Worm (Caenorhabditis elegans): ENCODE measurements around the gene wht-8.
"Not testable (repeated sequence)": the region's sequence is repeated elsewhere in the genome, so short reads cannot be mapped to it uniquely, and the experiment has no call there.

The wht-8 gene

ce11 chrIII:11221583-11222191 lies 3.1 kb downstream of the wht-8 start:
- TF ChIP-seq ceh-36 (tag; optimal IDR thresholded peaks at IDR 0.05) (no peak), scrt-1 (GFP tag; IDR thresholded peaks at IDR 0.05) (no peak), ets-7 (tag; optimal IDR thresholded peaks at IDR 0.05) (no peak), ceh-13 (GFP tag; optimal IDR thresholded peaks at IDR 0.05) (no peak), F13C5.2 (tag; optimal IDR thresholded peaks at IDR 0.05) (no peak), sea-1 (GFP tag; conservative IDR thresholded peaks at IDR 0.05) (no peak), ama-1 (optimal IDR thresholded peaks at IDR 0.05) (no peak), tra-4 (tag; optimal IDR thresholded peaks at IDR 0.05) (no peak)

ce11 chrIII:11224006-11224405 lies 5.4 kb downstream of the wht-8 start, which contains the start of gene Y47D3A.13:
Gene Y47D3A.13 (minus strand): TSS chrIII:11224106.
- TF ChIP-seq flt-1 (GFP tag; IDR thresholded peaks at IDR 0.05); ama-1 (optimal IDR thresholded peaks at IDR 0.05); hmbx-1 (tag; optimal IDR thresholded peaks at IDR 0.05): not testable (repeated sequence)

ce11 chrIII:11227025-11227424 lies 8.4 kb downstream of the wht-8 start, which contains the start of gene tbx-37:
Gene tbx-37 (minus strand): TSS chrIII:11227125.
- no peak for TF ChIP-seq tbx-37 (GFP tag; conservative IDR thresholded peaks at IDR 0.05)
- no peak for TF ChIP-seq B0310.2 (tag; optimal IDR thresholded peaks at IDR 0.05)

- TF ChIP-seq scrt-1 (GFP tag; IDR thresholded peaks at IDR 0.05) (no peak), tra-4 (tag; optimal IDR thresholded peaks at IDR 0.05) (no peak), aly-1 (tag; optimal IDR thresholded peaks at IDR 0.05) (no peak), hmbx-1 (tag; optimal IDR thresholded peaks at IDR 0.05) (no peak), B0310.2 (tag; optimal IDR thresholded peaks at IDR 0.05) (no peak)
Observed at ce11 chrIII:11230581-11230980, 12.0 kb downstream of the wht-8 start.

- TF ChIP-seq pes-1 (GFP tag; IDR thresholded peaks at IDR 0.05) (no peak), tbx-37 (GFP tag; conservative IDR thresholded peaks at IDR 0.05) (no peak), hmg-4 (GFP tag; optimal IDR thresholded peaks at IDR 0.05) (no peak), B0310.2 (tag; optimal IDR thresholded peaks at IDR 0.05) (no peak), hnd-1 (tag; optimal IDR thresholded peaks at IDR 0.05) (no peak), sea-1 (GFP tag; conservative IDR thresholded peaks at IDR 0.05) (no peak), aly-1 (tag; optimal IDR thresholded peaks at IDR 0.05) (no peak), flt-1 (GFP tag; IDR thresholded peaks at IDR 0.05) (no peak), hmbx-1 (tag; optimal IDR thresholded peaks at IDR 0.05) (no peak), ceh-13 (GFP tag; optimal IDR thresholded peaks at IDR 0.05) (no peak), ceh-36 (tag; optimal IDR thresholded peaks at IDR 0.05) (no peak), tra-4 (tag; optimal IDR thresholded peaks at IDR 0.05) (no peak), scrt-1 (GFP tag; IDR thresholded peaks at IDR 0.05) (no peak), ama-1 (optimal IDR thresholded peaks at IDR 0.05) (no peak)
Observed at ce11 chrIII:11231408-11231807, 12.8 kb downstream of the wht-8 start.

- TF ChIP-seq ets-7 (tag; optimal IDR thresholded peaks at IDR 0.05) (no peak), B0310.2 (tag; optimal IDR thresholded peaks at IDR 0.05) (no peak), tbx-37 (GFP tag; conservative IDR thresholded peaks at IDR 0.05) (no peak), tra-4 (tag; optimal IDR thresholded peaks at IDR 0.05) (no peak), hmbx-1 (tag; optimal IDR thresholded peaks at IDR 0.05) (no peak), flt-1 (GFP tag; IDR thresholded peaks at IDR 0.05) (no peak), ama-1 (optimal IDR thresholded peaks at IDR 0.05) (no peak), tbx-11 (GFP tag; IDR thresholded peaks at IDR 0.05) (no peak), sea-1 (GFP tag; conservative IDR thresholded peaks at IDR 0.05) (no peak), ceh-36 (tag; optimal IDR thresholded peaks at IDR 0.05) (no peak), hmg-4 (GFP tag; optimal IDR thresholded peaks at IDR 0.05) (no peak)
Observed at ce11 chrIII:11231969-11232368, 13.4 kb downstream of the wht-8 start, which contains the start of gene elo-8. Gene elo-8 (minus strand): TSS chrIII:11232069.

- no peak for TF ChIP-seq scrt-1 (GFP tag; IDR thresholded peaks at IDR 0.05)
- TF ChIP-seq F13C5.2 (tag; optimal IDR thresholded peaks at IDR 0.05) = no peak
- TF ChIP-seq hmbx-1 (tag; optimal IDR thresholded peaks at IDR 0.05) = no peak
- TF ChIP-seq pes-1 (GFP tag; IDR thresholded peaks at IDR 0.05) = no peak
Observed at ce11 chrIII:11234742-11235141, 16.2 kb downstream of the wht-8 start, which contains the start of gene Y47D3A.34. Gene Y47D3A.34 (minus strand): TSS chrIII:11234861.

ce11 chrIII:11236788-11237187 lies 18.2 kb downstream of the wht-8 start, which contains the start of the genes Y47D3A.14 and aakb-2:
Gene Y47D3A.14 (minus strand): TSS chrIII:11236868.
Gene aakb-2 (plus strand): TSS chrIII:11237143.
- TF ChIP-seq hnd-1 (tag; optimal IDR thresholded peaks at IDR 0.05) = peak; percentile 23
- no peak for TF ChIP-seq ama-1 (optimal IDR thresholded peaks at IDR 0.05)
- no peak for TF ChIP-seq tbx-37 (GFP tag; conservative IDR thresholded peaks at IDR 0.05)
- peak; percentile 2 for TF ChIP-seq ceh-13 (GFP tag; optimal IDR thresholded peaks at IDR 0.05)
- no peak for TF ChIP-seq hmbx-1 (tag; optimal IDR thresholded peaks at IDR 0.05)
- TF ChIP-seq pes-1 (GFP tag; IDR thresholded peaks at IDR 0.05) = peak; percentile 75
- no peak for TF ChIP-seq scrt-1 (GFP tag; IDR thresholded peaks at IDR 0.05)
- peak; percentile 88 for TF ChIP-seq F13C5.2 (tag; optimal IDR thresholded peaks at IDR 0.05)
- TF ChIP-seq hmg-4 (GFP tag; optimal IDR thresholded peaks at IDR 0.05) = no peak
- TF ChIP-seq flt-1 (GFP tag; IDR thresholded peaks at IDR 0.05) = peak; percentile 53
- no peak for TF ChIP-seq aly-1 (tag; optimal IDR thresholded peaks at IDR 0.05)
- TF ChIP-seq sea-1 (GFP tag; conservative IDR thresholded peaks at IDR 0.05) = peak; percentile 61; the same call in 1 of the 2 replicates
- peak; percentile 36 for TF ChIP-seq ceh-36 (tag; optimal IDR thresholded peaks at IDR 0.05)

All from whole organism, early embryonic.